Fruit fly (Drosophila melanogaster): ENCODE measurements around the gene Ten-a.

Ten-a gene

DNA sequence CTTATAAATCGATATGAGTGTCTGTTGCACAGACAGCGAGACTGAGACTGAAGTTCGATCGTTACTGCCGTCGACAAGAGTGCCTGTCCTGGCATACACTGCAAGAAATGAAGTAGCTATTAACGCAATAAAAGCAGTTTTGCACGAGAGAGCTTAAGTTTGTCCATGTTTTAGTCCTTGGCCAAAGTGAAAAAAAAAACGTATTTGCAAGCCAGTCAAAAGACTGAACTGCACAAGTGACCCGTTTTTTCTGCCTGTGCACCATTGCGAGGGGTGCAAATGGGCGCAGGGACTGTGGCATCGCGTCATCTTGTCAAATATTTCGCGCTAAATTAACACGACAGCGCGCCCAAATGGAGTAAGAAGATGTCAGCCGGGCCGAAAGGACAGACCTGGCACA, 32.1 kb downstream of the Ten-a start (continued):
- TF ChIP-seq NFAT (GFP tag; IDR thresholded peaks at IDR 0.05) = no peak
- no peak for TF ChIP-seq wor (GFP tag; IDR thresholded peaks at IDR 0.05)
- no peak for TF ChIP-seq Hr78 (GFP tag; optimal IDR thresholded peaks at IDR 0.05)
- no peak for TF ChIP-seq HLH54F (GFP tag; optimal IDR thresholded peaks at IDR 0.05)
- TF ChIP-seq CG2875 (GFP tag; optimal IDR thresholded peaks at IDR 0.05) = no peak
- no peak for TF ChIP-seq CG10209 (GFP tag; optimal IDR thresholded peaks at IDR 0.05)
- TF ChIP-seq row (GFP tag; IDR thresholded peaks at IDR 0.05) = peak; percentile 32; the same call in 1 of the 3 replicates
- peak; percentile 11 for TF ChIP-seq Chrac-16 (GFP tag; optimal IDR thresholded peaks at IDR 0.05)
- no peak for TF ChIP-seq hkb (optimal IDR thresholded peaks at IDR 0.05)
- TF ChIP-seq hkb (GFP tag; IDR thresholded peaks at IDR 0.05) = no peak
- TF ChIP-seq CG7556 (GFP tag; optimal IDR thresholded peaks at IDR 0.05) = no peak
- TF ChIP-seq Mrtf (GFP tag; IDR thresholded peaks at IDR 0.05) = no peak
- no peak for TF ChIP-seq CG8944 (GFP tag; optimal IDR thresholded peaks at IDR 0.05)
- TF ChIP-seq dmrt99B (tag; optimal IDR thresholded peaks at IDR 0.05) = peak; percentile 6
- TF ChIP-seq sug (tag; optimal IDR thresholded peaks at IDR 0.05) = no peak
- no peak for TF ChIP-seq CG12942 (GFP tag; optimal IDR thresholded peaks at IDR 0.05)

- TF ChIP-seq Hr51 (GFP tag; optimal IDR thresholded peaks at IDR 0.05) = peak in 1 of 2 experiments; percentile 55
- no peak for TF ChIP-seq ab (GFP tag; optimal IDR thresholded peaks at IDR 0.05)
- no peak for TF ChIP-seq tna (GFP tag; IDR thresholded peaks at IDR 0.05; ENCODE audit: partially characterized antibody)
- TF ChIP-seq D19B (GFP tag; optimal IDR thresholded peaks at IDR 0.05) = no peak
- TF ChIP-seq CG12236 (GFP tag; optimal IDR thresholded peaks at IDR 0.05) = no peak
- TF ChIP-seq CG17361 (GFP tag; IDR thresholded peaks at IDR 0.05) = 0 out of 3 replicates have a peak, but pooled peaks have one; percentile 26
- TF ChIP-seq CG2712 (tag; optimal IDR thresholded peaks at IDR 0.05) = peak; percentile 50
- TF ChIP-seq pros (GFP tag; optimal IDR thresholded peaks at IDR 0.05) = peak; percentile 27
- TF ChIP-seq CG15269 (tag; optimal IDR thresholded peaks at IDR 0.05) = peak; percentile 4
- TF ChIP-seq CG10654 (GFP tag; optimal IDR thresholded peaks at IDR 0.05) = no peak
- TF ChIP-seq Ada2b (GFP tag; IDR thresholded peaks at IDR 0.05) = no peak
- TF ChIP-seq Fer1 (GFP tag; optimal IDR thresholded peaks at IDR 0.05) = peak; percentile 23
- peak; percentile 24 for TF ChIP-seq CG8924 (tag; optimal IDR thresholded peaks at IDR 0.05)
- TF ChIP-seq Awh (GFP tag; IDR thresholded peaks at IDR 0.05) = no peak
- peak; percentile 38 for TF ChIP-seq CG17359 (tag; optimal IDR thresholded peaks at IDR 0.05)
- TF ChIP-seq CG18262 (tag; optimal IDR thresholded peaks at IDR 0.05) = peak; percentile 23
- TF ChIP-seq CG17829 (tag; optimal IDR thresholded peaks at IDR 0.05) = peak; percentile 14
- peak; percentile 43 for TF ChIP-seq ATbp (GFP tag; optimal IDR thresholded peaks at IDR 0.05)
- TF ChIP-seq gem (tag; optimal IDR thresholded peaks at IDR 0.05) = peak; percentile 55
- TF ChIP-seq slbo (GFP tag; IDR thresholded peaks at IDR 0.05) = 0 out of 2 replicates have a peak, but pooled peaks have one; percentile 22
- peak; percentile 43 for TF ChIP-seq CG10979 (tag; optimal IDR thresholded peaks at IDR 0.05)
- no peak for TF ChIP-seq cad (GFP tag; optimal IDR thresholded peaks at IDR 0.05)
- TF ChIP-seq Xrp1 (GFP tag; IDR thresholded peaks at IDR 0.05) = peak; percentile 43; the same call in 1 of the 2 replicates
- TF ChIP-seq da (GFP tag; optimal IDR thresholded peaks at IDR 0.05) = no peak
- TF ChIP-seq HLH3B (GFP tag; IDR thresholded peaks at IDR 0.05) = 0 out of 2 replicates have a peak, but pooled peaks have one; percentile 23
- TF ChIP-seq D (optimal IDR thresholded peaks at IDR 0.05) = no peak
- peak; percentile 25 for TF ChIP-seq D (GFP tag; optimal IDR thresholded peaks at IDR 0.05)
- peak; percentile 18 for TF ChIP-seq CG12391 (tag; optimal IDR thresholded peaks at IDR 0.05)
- TF ChIP-seq D19A (tag; optimal IDR thresholded peaks at IDR 0.05) = peak; percentile 98
- TF ChIP-seq ase (GFP tag; IDR thresholded peaks at IDR 0.05) = no peak
- TF ChIP-seq CG4424 (GFP tag; optimal IDR thresholded peaks at IDR 0.05) = peak; percentile 6
- no peak for TF ChIP-seq Ets97D (GFP tag; optimal IDR thresholded peaks at IDR 0.05)
- TF ChIP-seq dmrt99B (tag; optimal IDR thresholded peaks at IDR 0.05) = peak; percentile 55
- peak; percentile 33; the same call in 1 of the 2 replicates for TF ChIP-seq CG31441 (GFP tag; IDR thresholded peaks at IDR 0.05)
- TF ChIP-seq Sox102F (GFP tag; optimal IDR thresholded peaks at IDR 0.05) = peak; percentile 28
- peak; percentile 22 for TF ChIP-seq CoRest (tag; optimal IDR thresholded peaks at IDR 0.05)
Observed at dm6 chrX:12076243-12076642, 32.7 kb downstream of the Ten-a start.
